Fruit fly (Drosophila melanogaster): ENCODE measurements around the gene Clc.

dm6 chr3L:20201538-20201937 lies 39.3 kb upstream of the Clc start, which contains the start of gene obst-F:
- TF ChIP-seq Myc (optimal IDR thresholded peaks at IDR 0.05): no peak
- no peak for TF ChIP-seq psq (optimal IDR thresholded peaks at IDR 0.05)
- TF ChIP-seq ttk (optimal IDR thresholded peaks at IDR 0.05): no peak
- TF ChIP-seq h (optimal IDR thresholded peaks at IDR 0.05): no peak
- no peak for TF ChIP-seq Sin3A (optimal IDR thresholded peaks at IDR 0.05)
- TF ChIP-seq insv (optimal IDR thresholded peaks at IDR 0.05): no peak
